Fruit fly (Drosophila melanogaster): Measurements from ENCODE around the gene gcm2.

Gene gcm2

DNA sequence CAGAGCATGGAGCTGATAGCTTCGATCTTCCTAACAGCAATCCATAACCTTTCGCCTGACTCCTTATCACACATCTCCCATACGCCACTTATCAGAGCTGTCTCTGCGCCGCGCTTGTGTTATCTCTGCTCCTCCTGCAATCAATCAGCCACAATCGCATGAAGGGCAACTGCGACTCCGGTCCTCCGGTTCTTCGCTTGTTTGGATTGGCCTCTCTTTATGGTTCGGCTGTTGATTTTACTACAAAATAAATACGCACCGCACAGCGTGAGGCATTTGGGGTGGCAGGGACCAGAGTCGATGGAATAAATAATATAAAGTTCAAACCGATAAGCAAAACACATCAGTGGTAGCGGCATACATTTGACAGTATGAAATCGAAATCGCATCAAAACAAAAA, 24.7 kb downstream of the gcm2 start:
- TF ChIP-seq topi (GFP tag; optimal IDR thresholded peaks at IDR 0.05): peak; percentile 21
- TF ChIP-seq Eip78C (GFP tag): peak; percentile 44
- no peak for TF ChIP-seq CG15336 (GFP tag; IDR thresholded peaks at IDR 0.05)
- TF ChIP-seq pdm3 (GFP tag; optimal IDR thresholded peaks at IDR 0.05): peak; percentile 9
- TF ChIP-seq cyc (GFP tag; optimal IDR thresholded peaks at IDR 0.05): no peak
- peak; percentile 68 for TF ChIP-seq vri (GFP tag; optimal IDR thresholded peaks at IDR 0.05)
- TF ChIP-seq svp (GFP tag): peak; percentile 92
- TF ChIP-seq CG3032 (tag; optimal IDR thresholded peaks at IDR 0.05): no peak
- no peak for TF ChIP-seq Eip75B (GFP tag; optimal IDR thresholded peaks at IDR 0.05)
- TF ChIP-seq CG10631 (GFP tag; optimal IDR thresholded peaks at IDR 0.05): peak; percentile 6
- TF ChIP-seq esn (GFP tag; optimal IDR thresholded peaks at IDR 0.05): peak; percentile 48
- no peak for TF ChIP-seq dsx (GFP tag; optimal IDR thresholded peaks at IDR 0.05; ENCODE audit: poor library complexity, severe bottlenecking)
- TF ChIP-seq dac (GFP tag; optimal IDR thresholded peaks at IDR 0.05): no peak
- TF ChIP-seq lz (GFP tag; optimal IDR thresholded peaks at IDR 0.05): peak; percentile 7
- no peak for TF ChIP-seq Gug (GFP tag; IDR thresholded peaks at IDR 0.05)
- peak; percentile 93 for TF ChIP-seq fkh (GFP tag; optimal IDR thresholded peaks at IDR 0.05)
- peak; percentile 11 for TF ChIP-seq CG7368 (GFP tag; optimal IDR thresholded peaks at IDR 0.05)
- TF ChIP-seq acj6 (GFP tag; optimal IDR thresholded peaks at IDR 0.05): no peak
- no peak for TF ChIP-seq ss (GFP tag; optimal IDR thresholded peaks at IDR 0.05)
- TF ChIP-seq Smox (GFP tag; optimal IDR thresholded peaks at IDR 0.05): peak; percentile 25
- TF ChIP-seq Hr39 (GFP tag; optimal IDR thresholded peaks at IDR 0.05): peak; percentile 17
- TF ChIP-seq Sox102F (GFP tag; optimal IDR thresholded peaks at IDR 0.05): peak; percentile 53
- peak; percentile 24 for TF ChIP-seq Met (GFP tag; optimal IDR thresholded peaks at IDR 0.05)
- no peak for TF ChIP-seq Hr38 (GFP tag; optimal IDR thresholded peaks at IDR 0.05)
- TF ChIP-seq CG6808 (GFP tag; optimal IDR thresholded peaks at IDR 0.05): no peak
- peak; percentile 43 for TF ChIP-seq CG6854 (GFP tag; optimal IDR thresholded peaks at IDR 0.05)
- TF ChIP-seq spab (GFP tag; optimal IDR thresholded peaks at IDR 0.05): no peak
- no peak for TF ChIP-seq CG11762 (GFP tag; optimal IDR thresholded peaks at IDR 0.05; ENCODE audit: insufficient read depth)
- peak; percentile 27 for TF ChIP-seq CG6792 (GFP tag; optimal IDR thresholded peaks at IDR 0.05)
- TF ChIP-seq eg (GFP tag; IDR thresholded peaks at IDR 0.05): no peak

dm6 chr2L:9633811-9634436, 25.6 kb downstream of the gcm2 start, which contains the start of gene Apoltp:
Gene Apoltp (plus strand): TSS chr2L:9634179.
- TF ChIP-seq pdm3 (GFP tag; optimal IDR thresholded peaks at IDR 0.05): peak; percentile 55
- peak; percentile 69 for TF ChIP-seq Met (GFP tag; optimal IDR thresholded peaks at IDR 0.05)
- peak; percentile 76 for TF ChIP-seq topi (GFP tag; optimal IDR thresholded peaks at IDR 0.05)
- peak; percentile 84 for TF ChIP-seq CG6163 (GFP tag; IDR thresholded peaks at IDR 0.05)
- TF ChIP-seq CG6276 (GFP tag; optimal IDR thresholded peaks at IDR 0.05): peak; percentile 69
- TF ChIP-seq CG16779 (tag; optimal IDR thresholded peaks at IDR 0.05): peak; percentile 46
- TF ChIP-seq Gug (GFP tag; IDR thresholded peaks at IDR 0.05): peak; percentile 74
- no peak for TF ChIP-seq CG6854 (GFP tag; optimal IDR thresholded peaks at IDR 0.05)
- peak; percentile 48 for TF ChIP-seq vri (GFP tag; optimal IDR thresholded peaks at IDR 0.05)
- peak; percentile 86 for TF ChIP-seq eg (GFP tag; IDR thresholded peaks at IDR 0.05)
- TF ChIP-seq CG11902 (GFP tag; optimal IDR thresholded peaks at IDR 0.05): peak; percentile 57
- peak; percentile 70 for TF ChIP-seq CG8119 (GFP tag; IDR thresholded peaks at IDR 0.05)
- no peak for TF ChIP-seq Hr38 (GFP tag; optimal IDR thresholded peaks at IDR 0.05)
- peak; percentile 42 for TF ChIP-seq dac (GFP tag; optimal IDR thresholded peaks at IDR 0.05)
- TF ChIP-seq CG9139 (GFP tag; optimal IDR thresholded peaks at IDR 0.05): peak; percentile 31
- TF ChIP-seq Lpt (GFP tag; optimal IDR thresholded peaks at IDR 0.05): no peak
- TF ChIP-seq lz (GFP tag; optimal IDR thresholded peaks at IDR 0.05): peak; percentile 66
- peak; percentile 57 for TF ChIP-seq CG6792 (GFP tag; optimal IDR thresholded peaks at IDR 0.05)
- TF ChIP-seq Eip78C (GFP tag): peak; percentile 95
- TF ChIP-seq esn (GFP tag; optimal IDR thresholded peaks at IDR 0.05): peak; percentile 73
- TF ChIP-seq CG8632 (GFP tag; optimal IDR thresholded peaks at IDR 0.05): peak; percentile 47
- TF ChIP-seq salr (GFP tag; optimal IDR thresholded peaks at IDR 0.05): peak; percentile 30 to 33
- peak; percentile 84 for TF ChIP-seq Ets96B (tag; optimal IDR thresholded peaks at IDR 0.05)
- peak; percentile 60 for TF ChIP-seq CG10631 (GFP tag; optimal IDR thresholded peaks at IDR 0.05)
- TF ChIP-seq Eip75B (GFP tag; optimal IDR thresholded peaks at IDR 0.05): peak; percentile 71
- no peak for TF ChIP-seq fd85E (GFP tag; optimal IDR thresholded peaks at IDR 0.05)
- peak; percentile 26 for TF ChIP-seq CG1621 (tag; optimal IDR thresholded peaks at IDR 0.05)
- peak; percentile 64 for TF ChIP-seq CG32006 (GFP tag; optimal IDR thresholded peaks at IDR 0.05)
- peak; percentile 80 for TF ChIP-seq dsx (GFP tag; optimal IDR thresholded peaks at IDR 0.05; ENCODE audit: poor library complexity, severe bottlenecking)
- TF ChIP-seq CG11294 (GFP tag; IDR thresholded peaks at IDR 0.05): peak; percentile 63
- TF ChIP-seq CG3032 (tag; optimal IDR thresholded peaks at IDR 0.05): peak; percentile 76
- TF ChIP-seq ss (GFP tag; optimal IDR thresholded peaks at IDR 0.05): peak; percentile 60 to 78
- TF ChIP-seq achi (GFP tag; optimal IDR thresholded peaks at IDR 0.05): peak; percentile 62
- no peak for TF ChIP-seq Eip93F (GFP tag; optimal IDR thresholded peaks at IDR 0.05)
- TF ChIP-seq CG10669 (GFP tag; optimal IDR thresholded peaks at IDR 0.05): peak; percentile 75

Measured in whole organism, prepupa.